Worm (Caenorhabditis elegans): ENCODE data around the gene T20G5.12.

- no peak for TF ChIP-seq zip-8 (tag; optimal IDR thresholded peaks at IDR 0.05)
- TF ChIP-seq mep-1 (tag; optimal IDR thresholded peaks at IDR 0.05), result no peak
- no peak for TF ChIP-seq nhr-76 (tag; optimal IDR thresholded peaks at IDR 0.05)
- no peak for TF ChIP-seq unc-62 (GFP tag; optimal IDR thresholded peaks at IDR 0.05)
- TF ChIP-seq ces-1 (GFP tag; optimal IDR thresholded peaks at IDR 0.05), result no peak
- no peak for TF ChIP-seq lsy-2 (tag; optimal IDR thresholded peaks at IDR 0.05)
- no peak for TF ChIP-seq nhr-237 (tag; optimal IDR thresholded peaks at IDR 0.05)
- TF ChIP-seq lin-13 (tag; optimal IDR thresholded peaks at IDR 0.05), result no peak
- no peak for TF ChIP-seq snpc-4 (tag; optimal IDR thresholded peaks at IDR 0.05)
- TF ChIP-seq pha-4 (tag; optimal IDR thresholded peaks at IDR 0.05), result no peak
Observed at ce11 chrIII:10199052-10199451, 2.4 kb upstream of the T20G5.12 start, which contains the start of gene T20G5.8.

Data from whole organism, mixed stage, embryonic.